Worm (Caenorhabditis elegans) whole organism, L4/young adult: ENCODE data around the gene W03D2.9.

ENCODE experiments used
- W03F9.2 ChIP-seq: fragments of 150-350 bp; optimal IDR thresholded peaks from 2 replicates; lab custom pipeline; 2014; ENCODE audit warnings: missing biosample characterization, missing genetic modification characterization
- dao-5 ChIP-seq: sonication (generic microtip); optimal IDR thresholded peaks from 2 replicates; lab custom pipeline; 2016; ENCODE audit warnings: missing genotype, missing genetic modification characterization, moderate library complexity, missing compliant biosample characterization
- him-1 ChIP-seq: sonication (generic microtip); optimal IDR thresholded peaks from 2 replicates; lab custom pipeline; 2016; ENCODE audit warnings: missing genotype, missing genetic modification reagents, missing genetic modification characterization, missing compliant biosample characterization

ce11 chrIV:4047628-4048027 is 26.9 kb downstream of the W03D2.9 start:
- TF ChIP-seq him-1 (tag; lab: Kevin White, UChicago) (no peak), W03F9.2 (tag; lab: Kevin White, UChicago) (no peak), dao-5 (no peak)
